Worm (Caenorhabditis elegans) whole organism, early embryonic: ENCODE data around the gene psf-1.

Source experiments
- B0310.2 ChIP-seq: sonication (generic microtip); optimal IDR thresholded peaks from 2 replicates; lab custom pipeline; 2016; ENCODE audit warnings: mild to moderate bottlenecking, missing genetic modification characterization, missing compliant biosample characterization
- aly-1 ChIP-seq: sonication (generic microtip); optimal IDR thresholded peaks from 2 replicates; lab custom pipeline; 2016; ENCODE audit warnings: missing genetic modification characterization, missing compliant biosample characterization
- ama-1 ChIP-seq: fragments of 150-350 bp; optimal IDR thresholded peaks from 2 replicates; lab custom pipeline; 2014
- flt-1 ChIP-seq: fragments of 200-800 bp; sonication (Bioruptor generic); IDR thresholded peaks from 2 replicates; pipeline ENCODE4 v1.3.6; 2022; ENCODE audit warnings: missing genetic modification characterization, missing compliant biosample characterization
- hmg-4 ChIP-seq: fragments of 200-800 bp; sonication (Bioruptor generic); optimal IDR thresholded peaks from 2 replicates; lab custom pipeline; 2018; ENCODE audit warnings: mild to moderate bottlenecking, missing genetic modification characterization, missing compliant biosample characterization
- pes-1 ChIP-seq: fragments of 200-800 bp; sonication (Bioruptor generic); IDR thresholded peaks from 2 replicates; pipeline ENCODE4 v1.3.6; 2022; ENCODE audit warnings: missing genetic modification reagents, missing genetic modification characterization, missing compliant biosample characterization
- scrt-1 ChIP-seq: fragments of 200-800 bp; sonication (Bioruptor generic); IDR thresholded peaks from 2 replicates; pipeline ENCODE4 v1.3.6; 2022; ENCODE audit warnings: missing genetic modification characterization, missing compliant biosample characterization
- tbx-11 ChIP-seq: fragments of 200-800 bp; sonication (Bioruptor generic); IDR thresholded peaks from 2 replicates; pipeline ENCODE4 v1.3.6; 2022; ENCODE audit warnings: missing genetic modification characterization, missing compliant biosample characterization
- tbx-37 ChIP-seq: fragments of 200-800 bp; sonication (Bioruptor generic); conservative IDR thresholded peaks from 2 replicates; pipeline ENCODE4 v1.3.6; 2022; ENCODE audit warnings: missing genetic modification reagents, missing genetic modification characterization, missing compliant biosample characterization
- tra-4 ChIP-seq: sonication (generic microtip); optimal IDR thresholded peaks from 2 replicates; lab custom pipeline; 2017; ENCODE audit warnings: missing genetic modification characterization, missing compliant biosample characterization

DNA sequence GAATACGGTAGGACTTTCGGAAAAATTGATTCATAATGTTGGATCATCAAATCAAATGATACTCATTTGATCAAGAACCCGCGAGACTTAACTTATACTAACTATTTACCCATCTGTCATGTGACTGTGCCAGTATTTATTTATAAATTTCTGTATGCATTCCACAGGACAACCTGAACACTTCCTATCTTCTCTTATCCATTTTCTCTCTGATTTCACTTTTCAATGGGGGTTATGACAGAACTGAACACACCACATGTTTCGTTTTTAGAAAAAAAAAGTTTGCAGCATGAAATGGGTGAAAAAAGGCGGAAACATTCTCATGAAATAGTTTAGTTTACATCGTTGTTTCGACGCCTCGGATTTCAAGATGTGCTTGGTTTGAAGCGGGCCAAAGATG is 49.1 kb downstream of the psf-1 start:
- TF ChIP-seq aly-1 (tag; lab: Kevin White, UChicago) (no peak), B0310.2 (no peak), pes-1 (GFP tag; lab: Robert Waterston, UW) (no peak), ama-1 (no peak), flt-1 (GFP tag; lab: Robert Waterston, UW) (no peak), tbx-11 (GFP tag; lab: Robert Waterston, UW) (no peak), tbx-37 (GFP tag; lab: Robert Waterston, UW) (no peak), tra-4 (tag; lab: Kevin White, UChicago) (no peak), scrt-1 (GFP tag; lab: Robert Waterston, UW) (no peak), hmg-4 (GFP tag; lab: Kevin White, UChicago) (no peak)
